Worm (Caenorhabditis elegans) whole organism, late embryonic: ENCODE measurements around the gene ZK177.12.

ENCODE experiments used
- C38D4.7 ChIP-seq: fragments of 200-800 bp; sonication (Bioruptor generic); optimal IDR thresholded peaks from 2 replicates; lab custom pipeline; 2018; ENCODE audit warnings: mild to moderate bottlenecking, missing genetic modification characterization, moderate library complexity, missing compliant biosample characterization
- F13H6.1 ChIP-seq: sonication (generic microtip); optimal IDR thresholded peaks from 2 replicates; lab custom pipeline; 2016; ENCODE audit warnings: missing genetic modification characterization, missing compliant biosample characterization
- K02D7.2 ChIP-seq: sonication (generic microtip); optimal IDR thresholded peaks from 2 replicates; lab custom pipeline; 2017; ENCODE audit warnings: mild to moderate bottlenecking, missing genetic modification characterization, missing compliant biosample characterization
- T23F11.4 ChIP-seq: fragments of 200-800 bp; sonication (Bioruptor generic); optimal IDR thresholded peaks from 2 replicates; lab custom pipeline; 2018; ENCODE audit warnings: mild to moderate bottlenecking, missing genetic modification characterization, missing compliant biosample characterization
- ahr-1 ChIP-seq: sonication (generic microtip); optimal IDR thresholded peaks from 2 replicates; lab custom pipeline; 2016; ENCODE audit warnings: missing genetic modification characterization, missing compliant biosample characterization
- ama-1 ChIP-seq: fragments of 150-350 bp; optimal IDR thresholded peaks from 2 replicates; lab custom pipeline; 2014
- ceh-18 ChIP-seq: sonication (generic microtip); optimal IDR thresholded peaks from 2 replicates; lab custom pipeline; 2016; ENCODE audit warnings: missing genetic modification characterization, missing compliant biosample characterization
- ceh-2 ChIP-seq: sonication (generic microtip); optimal IDR thresholded peaks from 2 replicates; lab custom pipeline; 2016; ENCODE audit warnings: missing genotype, missing genetic modification characterization, missing compliant biosample characterization
- ceh-22 ChIP-seq: sonication (generic microtip); optimal IDR thresholded peaks from 2 replicates; lab custom pipeline; 2017; ENCODE audit warnings: missing biosample characterization, missing genetic modification characterization
- ceh-31 ChIP-seq: sonication (generic microtip); optimal IDR thresholded peaks from 2 replicates; lab custom pipeline; 2016; ENCODE audit warnings: missing genetic modification characterization, missing compliant biosample characterization
- ceh-34 ChIP-seq: sonication (generic microtip); optimal IDR thresholded peaks from 2 replicates; lab custom pipeline; 2016; ENCODE audit warnings: mild to moderate bottlenecking, missing genetic modification characterization, missing compliant biosample characterization
- ceh-6 ChIP-seq: fragments of 200-800 bp; sonication (Bioruptor generic); optimal IDR thresholded peaks from 2 replicates; lab custom pipeline; 2018; ENCODE audit warnings: mild to moderate bottlenecking, missing genetic modification characterization, missing compliant biosample characterization
- che-1 ChIP-seq: sonication (generic microtip); optimal IDR thresholded peaks from 2 replicates; lab custom pipeline; 2016; ENCODE audit warnings: mild to moderate bottlenecking, missing genetic modification characterization, missing compliant biosample characterization
- dve-1 ChIP-seq: sonication (generic microtip); optimal IDR thresholded peaks from 2 replicates; lab custom pipeline; 2017; ENCODE audit warnings: antibody characterized with exemption, mild to moderate bottlenecking, missing genetic modification characterization, missing compliant biosample characterization
- elt-4 ChIP-seq: sonication (generic microtip); optimal IDR thresholded peaks from 2 replicates; lab custom pipeline; 2016; ENCODE audit warnings: missing genetic modification characterization, missing compliant biosample characterization
- eyg-1 ChIP-seq: sonication (generic microtip); optimal IDR thresholded peaks from 2 replicates; lab custom pipeline; 2016; ENCODE audit warnings: missing genotype, missing genetic modification characterization, missing compliant biosample characterization
- fax-1 ChIP-seq: sonication (generic microtip); optimal IDR thresholded peaks from 2 replicates; lab custom pipeline; 2016; ENCODE audit warnings: missing genotype, missing genetic modification characterization, missing compliant biosample characterization
- fkh-10 ChIP-seq: fragments of 150-350 bp; optimal IDR thresholded peaks from 2 replicates; lab custom pipeline; 2014; ENCODE audit warnings: missing biosample characterization, missing genetic modification reagents, missing genetic modification characterization
- fkh-6 ChIP-seq: sonication (generic microtip); optimal IDR thresholded peaks from 2 replicates; lab custom pipeline; 2016; ENCODE audit warnings: missing genetic modification characterization, missing compliant biosample characterization
- gmeb-2 ChIP-seq: sonication (generic microtip); optimal IDR thresholded peaks from 2 replicates; lab custom pipeline; 2016; ENCODE audit warnings: missing genetic modification characterization, inconsistent platforms, missing compliant biosample characterization
- hlh-15 ChIP-seq: sonication (generic microtip); optimal IDR thresholded peaks from 2 replicates; lab custom pipeline; 2016; ENCODE audit warnings: missing genetic modification characterization, missing compliant biosample characterization
- hlh-30 ChIP-seq: sonication (generic microtip); optimal IDR thresholded peaks from 2 replicates; lab custom pipeline; 2017; ENCODE audit warnings: antibody characterized with exemption, missing genetic modification characterization, missing compliant biosample characterization; ENCODE audit not compliant: insufficient read depth
- hlh-6 ChIP-seq: sonication (generic microtip); optimal IDR thresholded peaks from 2 replicates; lab custom pipeline; 2016; ENCODE audit warnings: missing genotype, missing genetic modification characterization, missing compliant biosample characterization
- lim-6 ChIP-seq: sonication (generic microtip); optimal IDR thresholded peaks from 2 replicates; lab custom pipeline; 2016; ENCODE audit warnings: missing genetic modification characterization, missing compliant biosample characterization
- madf-2 ChIP-seq: sonication (generic microtip); optimal IDR thresholded peaks from 2 replicates; lab custom pipeline; 2017; ENCODE audit warnings: missing genetic modification characterization, missing compliant biosample characterization
- mec-3 ChIP-seq: sonication (generic microtip); optimal IDR thresholded peaks from 2 replicates; lab custom pipeline; 2016; ENCODE audit warnings: borderline replicate concordance, missing genetic modification characterization, missing compliant biosample characterization
- nhr-11 ChIP-seq: fragments of 150-350 bp; optimal IDR thresholded peaks from 2 replicates; lab custom pipeline; 2014; ENCODE audit warnings: missing biosample characterization, missing genetic modification characterization
- nhr-232 ChIP-seq: sonication (generic microtip); optimal IDR thresholded peaks from 2 replicates; lab custom pipeline; 2016; ENCODE audit warnings: missing genetic modification characterization, missing compliant biosample characterization
- npax-4 ChIP-seq: sonication (generic microtip); optimal IDR thresholded peaks from 2 replicates; lab custom pipeline; 2016; ENCODE audit warnings: missing genetic modification characterization, missing compliant biosample characterization
- odd-2 ChIP-seq: sonication (generic microtip); optimal IDR thresholded peaks from 2 replicates; lab custom pipeline; 2017; ENCODE audit warnings: antibody characterized with exemption, mild to moderate bottlenecking, missing genetic modification characterization, missing compliant biosample characterization
- pag-3 ChIP-seq: sonication (generic microtip); optimal IDR thresholded peaks from 2 replicates; lab custom pipeline; 2016; ENCODE audit warnings: missing compliant biosample characterization, missing genetic modification characterization, borderline replicate concordance
- pat-9 ChIP-seq: fragments of 200-800 bp; sonication (Bioruptor generic); optimal IDR thresholded peaks from 2 replicates; lab custom pipeline; 2018; ENCODE audit warnings: mild to moderate bottlenecking, missing genetic modification characterization, moderate library complexity, missing compliant biosample characterization
- pax-1 ChIP-seq: fragments of 150-350 bp; optimal IDR thresholded peaks from 2 replicates; lab custom pipeline; 2014; ENCODE audit warnings: missing biosample characterization, missing genetic modification characterization
- pha-2 ChIP-seq: sonication (generic microtip); optimal IDR thresholded peaks from 2 replicates; lab custom pipeline; 2017; ENCODE audit warnings: mild to moderate bottlenecking, missing genetic modification characterization, missing compliant biosample characterization
- pha-4 ChIP-seq: fragments of 150-350 bp; optimal IDR thresholded peaks from 2 replicates; lab custom pipeline; 2018; ENCODE audit warnings: missing biosample characterization, missing genetic modification reagents, missing genetic modification characterization
- pqm-1 ChIP-seq: sonication (generic microtip); optimal IDR thresholded peaks from 2 replicates; lab custom pipeline; 2016; ENCODE audit warnings: missing genetic modification characterization, missing compliant biosample characterization
- pros-1 ChIP-seq: fragments of 150-350 bp; optimal IDR thresholded peaks from 2 replicates; lab custom pipeline; 2014; ENCODE audit warnings: missing biosample characterization, missing genetic modification reagents, missing genetic modification characterization
- ref-2 ChIP-seq: sonication (generic microtip); optimal IDR thresholded peaks from 2 replicates; lab custom pipeline; 2016; ENCODE audit warnings: missing genetic modification characterization, missing compliant biosample characterization
- rnt-1 ChIP-seq: sonication (generic microtip); optimal IDR thresholded peaks from 2 replicates; lab custom pipeline; 2016; ENCODE audit warnings: missing genetic modification characterization, missing compliant biosample characterization
- sdc-2 ChIP-seq: sonication (generic microtip); optimal IDR thresholded peaks from 2 replicates; lab custom pipeline; 2016; ENCODE audit warnings: missing genotype, missing genetic modification characterization, missing compliant biosample characterization
- sox-4 ChIP-seq: sonication (generic microtip); optimal IDR thresholded peaks from 2 replicates; lab custom pipeline; 2017; ENCODE audit warnings: mild to moderate bottlenecking, missing genetic modification characterization, inconsistent platforms, missing compliant biosample characterization
- syd-9 ChIP-seq: sonication (generic microtip); optimal IDR thresholded peaks from 2 replicates; lab custom pipeline; 2016; ENCODE audit warnings: mild to moderate bottlenecking, missing genetic modification characterization, moderate library complexity, missing compliant biosample characterization
- tbx-2 ChIP-seq: sonication (generic microtip); optimal IDR thresholded peaks from 2 replicates; lab custom pipeline; 2016; ENCODE audit warnings: missing genetic modification characterization, missing compliant biosample characterization
- tbx-7 ChIP-seq: sonication (generic microtip); optimal IDR thresholded peaks from 2 replicates; lab custom pipeline; 2016; ENCODE audit warnings: missing genotype, missing genetic modification characterization, missing compliant biosample characterization
- ttx-3 ChIP-seq: sonication (generic microtip); optimal IDR thresholded peaks from 2 replicates; lab custom pipeline; 2016; ENCODE audit warnings: missing genetic modification reagents, missing genetic modification characterization, missing compliant biosample characterization
- unc-3 ChIP-seq, 2 experiments: fragments of 200-800 bp in 1 of 2; sonication (Bioruptor generic) in 1 of 2; sonication (generic microtip) in 1 of 2; conservative IDR thresholded peaks in 1 of 2; optimal IDR thresholded peaks in 1 of 2; 2 replicates each; pipeline versions ENCODE4 v1.3.6 to Lab custom; 2016 to 2022; ENCODE audit warnings: missing compliant biosample characterization in 2 of 2, missing genetic modification characterization in 2 of 2, missing genetic modification reagents in 1 of 2
- unc-42 ChIP-seq: sonication (generic microtip); optimal IDR thresholded peaks from 2 replicates; lab custom pipeline; 2016; ENCODE audit warnings: missing genotype, missing genetic modification characterization, missing compliant biosample characterization
- unc-55 ChIP-seq: sonication (generic microtip); optimal IDR thresholded peaks from 2 replicates; lab custom pipeline; 2017; ENCODE audit warnings: missing biosample characterization, missing genetic modification reagents, missing genetic modification characterization
- unc-86 ChIP-seq: sonication (generic microtip); optimal IDR thresholded peaks from 2 replicates; lab custom pipeline; 2016; ENCODE audit warnings: missing genetic modification characterization, missing compliant biosample characterization
- ztf-16 ChIP-seq: sonication (generic microtip); optimal IDR thresholded peaks from 2 replicates; lab custom pipeline; 2017; ENCODE audit warnings: missing genetic modification characterization, missing compliant biosample characterization

The ZK177.12 gene

ce11 chrII:5541685-5542084 lies 20.2 kb downstream of the ZK177.12 start, which contains the start of gene C17C3.24:
Gene C17C3.24, minus strand, starts transcription at chrII:5541785.
- TF ChIP-seq ceh-6 (GFP tag; lab: Kevin White, UChicago) (no peak), unc-86 (no peak)
- TF ChIP-seq, all 69 proteins: peak for 0

DNA sequence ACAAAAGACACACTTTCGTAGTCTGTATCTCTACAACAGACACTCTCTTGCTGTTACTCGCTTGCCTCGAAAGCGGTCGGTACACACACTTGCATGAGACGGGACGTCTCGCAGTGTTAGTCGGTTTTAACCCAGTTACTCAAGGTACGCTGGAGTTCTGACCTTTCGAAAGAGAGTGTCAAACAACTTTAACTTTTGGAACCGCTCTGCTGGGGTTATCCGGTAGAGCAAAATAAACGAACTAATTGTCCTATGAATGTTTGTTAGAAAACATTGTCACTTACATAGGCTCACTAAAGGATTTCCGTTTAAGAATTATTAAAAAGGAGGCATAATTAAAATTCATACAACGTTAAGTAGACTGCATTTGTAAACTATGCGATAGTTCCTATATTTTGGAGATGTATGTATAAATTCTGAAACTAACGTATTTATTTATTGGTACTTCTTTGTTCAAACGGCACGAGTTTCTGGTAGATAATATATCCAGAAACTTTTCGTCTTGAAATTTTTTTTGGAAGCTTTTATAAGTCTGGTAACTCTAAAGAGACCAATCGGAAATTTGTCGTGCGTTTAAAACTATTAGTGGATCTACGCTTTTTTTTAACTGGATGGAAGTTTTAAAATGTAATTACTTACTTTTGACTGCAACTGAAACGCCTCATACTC lies 22.1 kb downstream of the ZK177.12 start:
- TF ChIP-seq ahr-1 (tag; lab: Kevin White, UChicago) (peak; percentile 3), hlh-30 (tag; lab: Kevin White, UChicago) (peak; percentile 3), syd-9 (peak; percentile 65), ceh-2 (peak; percentile 70), ttx-3 (peak; percentile 66), pax-1 (tag; lab: Kevin White, UChicago) (peak; percentile 59), eyg-1 (tag; lab: Kevin White, UChicago) (peak; percentile 51), pha-4 (no peak), fkh-10 (GFP tag; lab: Kevin White, UChicago) (peak; percentile 84), sox-4 (tag; lab: Kevin White, UChicago) (peak; percentile 68), madf-2 (tag; lab: Kevin White, UChicago) (peak; percentile 68), fax-1 (tag; lab: Kevin White, UChicago) (peak; percentile 68), nhr-11 (peak; percentile 75), rnt-1 (tag; lab: Kevin White, UChicago) (peak; percentile 78), unc-42 (tag; lab: Kevin White, UChicago) (peak; percentile 98), ztf-16 (tag; lab: Kevin White, UChicago) (peak; percentile 77), odd-2 (no peak), tbx-7 (tag; lab: Kevin White, UChicago) (peak; percentile 29), hlh-15 (tag; lab: Kevin White, UChicago) (peak; percentile 39), fkh-6 (tag; lab: Kevin White, UChicago) (peak; percentile 82), unc-55 (GFP tag; lab: Kevin White, UChicago) (peak; percentile 48), npax-4 (tag; lab: Kevin White, UChicago) (peak; percentile 49), tbx-2 (tag; lab: Kevin White, UChicago) (peak; percentile 95), ceh-22 (tag; lab: Kevin White, UChicago) (peak; percentile 18), C38D4.7 (GFP tag; lab: Kevin White, UChicago) (peak; percentile 70), pqm-1 (peak; percentile 77), pros-1 (peak; percentile 97), ama-1 (lab: Kevin White, UChicago) (peak; percentile 99), che-1 (peak; percentile 59), unc-3 (GFP tag; conservative IDR thresholded peaks at IDR 0.05; lab: Robert Waterston, UW) (peak; percentile 59), unc-3 (tag; optimal IDR thresholded peaks at IDR 0.05; lab: Kevin White, UChicago) (peak; percentile 55), dve-1 (tag; lab: Kevin White, UChicago) (peak; percentile 93), F13H6.1 (tag; lab: Kevin White, UChicago) (peak; percentile 44), pat-9 (peak; percentile 79), gmeb-2 (tag; lab: Kevin White, UChicago) (peak; percentile 56), lim-6 (tag; lab: Kevin White, UChicago) (peak; percentile 76), hlh-6 (tag; lab: Kevin White, UChicago) (peak; percentile 48), ceh-18 (peak; percentile 95), elt-4 (tag; lab: Kevin White, UChicago) (no peak), nhr-232 (tag; lab: Kevin White, UChicago) (peak; percentile 60), ref-2 (tag; lab: Kevin White, UChicago) (peak; percentile 82), sdc-2 (tag; lab: Kevin White, UChicago) (peak; percentile 36), mec-3 (tag; lab: Kevin White, UChicago) (no peak), T23F11.4 (peak; percentile 69), K02D7.2 (peak; percentile 71), pag-3 (tag; lab: Kevin White, UChicago) (no peak), ceh-34 (tag; lab: Kevin White, UChicago) (peak; percentile 91), ceh-31 (peak; percentile 91), pha-2 (peak; percentile 80)
